Worm (Caenorhabditis elegans) whole organism, early embryonic: Measurements from ENCODE around the gene nrf-6.

Experiments
- B0310.2 ChIP-seq: sonication (generic microtip); optimal IDR thresholded peaks from 2 replicates; lab custom pipeline; 2016; ENCODE audit warnings: mild to moderate bottlenecking, missing genetic modification characterization, missing compliant biosample characterization
- F13C5.2 ChIP-seq: sonication (generic microtip); optimal IDR thresholded peaks from 2 replicates; lab custom pipeline; 2017; ENCODE audit warnings: mild to moderate bottlenecking, missing genetic modification characterization, inconsistent platforms, missing compliant biosample characterization
- aly-1 ChIP-seq: sonication (generic microtip); optimal IDR thresholded peaks from 2 replicates; lab custom pipeline; 2016; ENCODE audit warnings: missing genetic modification characterization, missing compliant biosample characterization
- ama-1 ChIP-seq: fragments of 150-350 bp; optimal IDR thresholded peaks from 2 replicates; lab custom pipeline; 2014
- ceh-13 ChIP-seq: fragments of 200-800 bp; sonication (Bioruptor generic); optimal IDR thresholded peaks from 2 replicates; lab custom pipeline; 2018; ENCODE audit warnings: mild to moderate bottlenecking, missing genetic modification characterization, missing compliant biosample characterization
- ceh-36 ChIP-seq: sonication (generic microtip); optimal IDR thresholded peaks from 2 replicates; lab custom pipeline; 2016; ENCODE audit warnings: missing genetic modification characterization, inconsistent platforms, missing compliant biosample characterization
- ets-7 ChIP-seq: sonication (generic microtip); optimal IDR thresholded peaks from 2 replicates; lab custom pipeline; 2016; ENCODE audit warnings: missing genotype, missing genetic modification characterization, missing compliant biosample characterization
- flt-1 ChIP-seq: fragments of 200-800 bp; sonication (Bioruptor generic); IDR thresholded peaks from 2 replicates; pipeline ENCODE4 v1.3.6; 2022; ENCODE audit warnings: missing genetic modification characterization, missing compliant biosample characterization
- hmbx-1 ChIP-seq: sonication (generic microtip); optimal IDR thresholded peaks from 2 replicates; lab custom pipeline; 2016; ENCODE audit warnings: mild to moderate bottlenecking, missing genetic modification characterization, missing compliant biosample characterization
- hmg-4 ChIP-seq: fragments of 200-800 bp; sonication (Bioruptor generic); optimal IDR thresholded peaks from 2 replicates; lab custom pipeline; 2018; ENCODE audit warnings: mild to moderate bottlenecking, missing genetic modification characterization, missing compliant biosample characterization
- hnd-1 ChIP-seq: sonication (generic microtip); optimal IDR thresholded peaks from 2 replicates; lab custom pipeline; 2016; ENCODE audit warnings: missing genetic modification characterization, missing compliant biosample characterization
- pes-1 ChIP-seq: fragments of 200-800 bp; sonication (Bioruptor generic); IDR thresholded peaks from 2 replicates; pipeline ENCODE4 v1.3.6; 2022; ENCODE audit warnings: missing genetic modification reagents, missing genetic modification characterization, missing compliant biosample characterization
- scrt-1 ChIP-seq: fragments of 200-800 bp; sonication (Bioruptor generic); IDR thresholded peaks from 2 replicates; pipeline ENCODE4 v1.3.6; 2022; ENCODE audit warnings: missing genetic modification characterization, missing compliant biosample characterization
- sea-1 ChIP-seq: fragments of 200-800 bp; sonication (Bioruptor generic); conservative IDR thresholded peaks from 2 replicates; pipeline ENCODE4 v1.3.6; 2022; ENCODE audit warnings: missing genetic modification characterization, missing compliant biosample characterization
- tbx-11 ChIP-seq: fragments of 200-800 bp; sonication (Bioruptor generic); IDR thresholded peaks from 2 replicates; pipeline ENCODE4 v1.3.6; 2022; ENCODE audit warnings: missing genetic modification characterization, missing compliant biosample characterization
- tbx-37 ChIP-seq: fragments of 200-800 bp; sonication (Bioruptor generic); conservative IDR thresholded peaks from 2 replicates; pipeline ENCODE4 v1.3.6; 2022; ENCODE audit warnings: missing genetic modification reagents, missing genetic modification characterization, missing compliant biosample characterization
- tra-4 ChIP-seq: sonication (generic microtip); optimal IDR thresholded peaks from 2 replicates; lab custom pipeline; 2017; ENCODE audit warnings: missing genetic modification characterization, missing compliant biosample characterization

The nrf-6 gene

ce11 chrII:8032657-8033056, at the start of gene nrf-6:
nrf-6 (minus strand) TSS chrII:8032708.
- no peak for TF ChIP-seq scrt-1 (GFP tag; lab: Robert Waterston, UW)
- TF ChIP-seq aly-1 (tag; lab: Kevin White, UChicago): no peak
- TF ChIP-seq ama-1 (lab: Kevin White, UChicago): no peak
- no peak for TF ChIP-seq ets-7 (tag; lab: Kevin White, UChicago)
- no peak for TF ChIP-seq sea-1 (GFP tag; lab: Robert Waterston, UW)

ce11 chrII:8078041-8078440, 45.5 kb upstream of the nrf-6 start, which contains the start of gene K02C4.5:
K02C4.5 (plus strand) TSS chrII:8078435.
- TF ChIP-seq hnd-1 (no peak), flt-1 (no peak), tbx-37 (no peak), F13C5.2 (tag; lab: Kevin White, UChicago) (no peak), B0310.2 (no peak), aly-1 (tag; lab: Kevin White, UChicago) (no peak), pes-1 (GFP tag; lab: Robert Waterston, UW) (no peak), ets-7 (tag; lab: Kevin White, UChicago) (no peak), ama-1 (lab: Kevin White, UChicago) (no peak), tbx-11 (no peak), sea-1 (GFP tag; lab: Robert Waterston, UW) (no peak), ceh-13 (GFP tag; lab: Kevin White, UChicago) (no peak), hmg-4 (no peak), tra-4 (tag; lab: Kevin White, UChicago) (no peak), ceh-36 (tag; lab: Kevin White, UChicago) (no peak), scrt-1 (GFP tag; lab: Robert Waterston, UW) (no peak), hmbx-1 (tag; lab: Kevin White, UChicago) (no peak)

- peak; percentile 89 for TF ChIP-seq hmg-4
- peak; percentile 59 for TF ChIP-seq ceh-13 (GFP tag; lab: Kevin White, UChicago)
- TF ChIP-seq sea-1 (GFP tag; lab: Robert Waterston, UW): peak; percentile 81
- no peak for TF ChIP-seq ets-7 (tag; lab: Kevin White, UChicago)
- peak; percentile 44 for TF ChIP-seq ceh-36 (tag; lab: Kevin White, UChicago)
- peak; percentile 51 for TF ChIP-seq hnd-1
- TF ChIP-seq F13C5.2 (tag; lab: Kevin White, UChicago): peak; percentile 22
- peak; percentile 22 for TF ChIP-seq hmbx-1 (tag; lab: Kevin White, UChicago)
- TF ChIP-seq pes-1 (GFP tag; lab: Robert Waterston, UW): no peak; the same call in 1 of the 2 replicates
- TF ChIP-seq B0310.2: peak; percentile 26
- no peak for TF ChIP-seq ama-1 (lab: Kevin White, UChicago)
- peak; percentile 79 for TF ChIP-seq flt-1
- peak; percentile 81 for TF ChIP-seq aly-1 (tag; lab: Kevin White, UChicago)
- peak; percentile 80 for TF ChIP-seq scrt-1 (GFP tag; lab: Robert Waterston, UW)
- TF ChIP-seq tbx-37: peak; percentile 69
- peak; percentile 75 for TF ChIP-seq tbx-11
- TF ChIP-seq tra-4 (tag; lab: Kevin White, UChicago): peak; percentile 42
Measured at ce11 chrII:8075324-8075810, 42.9 kb upstream of the nrf-6 start, which contains the start of gene K02C4.2. K02C4.2 (plus strand) TSS chrII:8075760.

- TF ChIP-seq B0310.2 (no peak), hmg-4 (no peak), hnd-1 (no peak), scrt-1 (GFP tag; lab: Robert Waterston, UW) (no peak), ama-1 (lab: Kevin White, UChicago) (no peak), ceh-36 (tag; lab: Kevin White, UChicago) (no peak), tbx-37 (no peak), ceh-13 (GFP tag; lab: Kevin White, UChicago) (no peak), ets-7 (tag; lab: Kevin White, UChicago) (no peak), tbx-11 (no peak), pes-1 (GFP tag; lab: Robert Waterston, UW) (no peak), aly-1 (tag; lab: Kevin White, UChicago) (no peak), flt-1 (no peak), F13C5.2 (tag; lab: Kevin White, UChicago) (no peak), hmbx-1 (tag; lab: Kevin White, UChicago) (no peak), tra-4 (tag; lab: Kevin White, UChicago) (no peak), sea-1 (GFP tag; lab: Robert Waterston, UW) (no peak)
Measured at ce11 chrII:8074058-8074457, 41.5 kb upstream of the nrf-6 start.

- TF ChIP-seq pes-1 (GFP tag; lab: Robert Waterston, UW) (no peak), ceh-13 (GFP tag; lab: Kevin White, UChicago) (no peak), hnd-1 (no peak)
Measured at ce11 chrII:8073222-8073621, 40.7 kb upstream of the nrf-6 start, which contains the start of gene gpcp-2. gpcp-2 (minus strand) TSS chrII:8073374.

ce11 chrII:8071801-8072544, 39.5 kb upstream of the nrf-6 start:
- TF ChIP-seq hnd-1 (no peak), F13C5.2 (tag; lab: Kevin White, UChicago) (no peak), sea-1 (GFP tag; lab: Robert Waterston, UW) (no peak), tbx-11 (no peak), pes-1 (GFP tag; lab: Robert Waterston, UW) (no peak), tbx-37 (no peak), ceh-36 (tag; lab: Kevin White, UChicago) (no peak), hmbx-1 (tag; lab: Kevin White, UChicago) (no peak), hmg-4 (no peak), aly-1 (tag; lab: Kevin White, UChicago) (no peak), ets-7 (tag; lab: Kevin White, UChicago) (no peak), B0310.2 (no peak), flt-1 (no peak), scrt-1 (GFP tag; lab: Robert Waterston, UW) (no peak), ceh-13 (GFP tag; lab: Kevin White, UChicago) (no peak), ama-1 (lab: Kevin White, UChicago) (no peak), tra-4 (tag; lab: Kevin White, UChicago) (no peak)
